Worm (Caenorhabditis elegans) whole organism, late embryonic: Measurements from ENCODE around the gene cka-2.

ENCODE experiments used
- F13H6.1 ChIP-seq: sonication (generic microtip); optimal IDR thresholded peaks from 2 replicates; lab custom pipeline; 2016; ENCODE audit warnings: missing genetic modification characterization, missing compliant biosample characterization
- K02D7.2 ChIP-seq: sonication (generic microtip); optimal IDR thresholded peaks from 2 replicates; lab custom pipeline; 2017; ENCODE audit warnings: mild to moderate bottlenecking, missing genetic modification characterization, missing compliant biosample characterization
- K09A11.1 ChIP-seq: sonication (generic microtip); optimal IDR thresholded peaks from 2 replicates; lab custom pipeline; 2017; ENCODE audit warnings: antibody characterized with exemption, mild to moderate bottlenecking, missing genetic modification characterization, missing compliant biosample characterization; ENCODE audit not compliant: insufficient read depth
- Y22D7AL.16 ChIP-seq: sonication (generic microtip); optimal IDR thresholded peaks from 2 replicates; lab custom pipeline; 2016; ENCODE audit warnings: missing genetic modification characterization, missing compliant biosample characterization
- ahr-1 ChIP-seq: sonication (generic microtip); optimal IDR thresholded peaks from 2 replicates; lab custom pipeline; 2016; ENCODE audit warnings: missing genetic modification characterization, missing compliant biosample characterization
- ceh-18 ChIP-seq: sonication (generic microtip); optimal IDR thresholded peaks from 2 replicates; lab custom pipeline; 2016; ENCODE audit warnings: missing genetic modification characterization, missing compliant biosample characterization
- ceh-2 ChIP-seq: sonication (generic microtip); optimal IDR thresholded peaks from 2 replicates; lab custom pipeline; 2016; ENCODE audit warnings: missing genotype, missing genetic modification characterization, missing compliant biosample characterization
- ceh-22 ChIP-seq: sonication (generic microtip); optimal IDR thresholded peaks from 2 replicates; lab custom pipeline; 2017; ENCODE audit warnings: missing biosample characterization, missing genetic modification characterization
- ceh-30 ChIP-seq: fragments of 150-350 bp; optimal IDR thresholded peaks from 2 replicates; lab custom pipeline; 2014; ENCODE audit warnings: missing biosample characterization, missing genetic modification characterization
- ceh-34 ChIP-seq: sonication (generic microtip); optimal IDR thresholded peaks from 2 replicates; lab custom pipeline; 2016; ENCODE audit warnings: mild to moderate bottlenecking, missing genetic modification characterization, missing compliant biosample characterization
- ceh-45 ChIP-seq: fragments of 200-800 bp; sonication (Bioruptor generic); IDR thresholded peaks from 2 replicates; pipeline ENCODE4 v1.3.6; 2022; ENCODE audit warnings: missing genetic modification reagents, missing genetic modification characterization, missing compliant biosample characterization
- ceh-9 ChIP-seq: sonication (generic microtip); optimal IDR thresholded peaks from 2 replicates; lab custom pipeline; 2016; ENCODE audit warnings: mild to moderate bottlenecking, missing genetic modification characterization, inconsistent platforms, missing compliant biosample characterization
- che-1 ChIP-seq: sonication (generic microtip); optimal IDR thresholded peaks from 2 replicates; lab custom pipeline; 2016; ENCODE audit warnings: mild to moderate bottlenecking, missing genetic modification characterization, missing compliant biosample characterization
- dmd-4 ChIP-seq: sonication (generic microtip); optimal IDR thresholded peaks from 2 replicates; lab custom pipeline; 2016; ENCODE audit warnings: borderline replicate concordance, missing genetic modification characterization, missing compliant biosample characterization
- dve-1 ChIP-seq: sonication (generic microtip); optimal IDR thresholded peaks from 2 replicates; lab custom pipeline; 2017; ENCODE audit warnings: antibody characterized with exemption, mild to moderate bottlenecking, missing genetic modification characterization, missing compliant biosample characterization
- elt-2 ChIP-seq: sonication (generic microtip); optimal IDR thresholded peaks from 2 replicates; lab custom pipeline; 2016; ENCODE audit warnings: missing genetic modification reagents, missing genetic modification characterization, missing compliant biosample characterization
- ets-4 ChIP-seq: sonication (generic microtip); optimal IDR thresholded peaks from 2 replicates; lab custom pipeline; 2016; ENCODE audit warnings: missing genetic modification characterization, missing compliant biosample characterization
- fkh-10 ChIP-seq: fragments of 150-350 bp; optimal IDR thresholded peaks from 2 replicates; lab custom pipeline; 2014; ENCODE audit warnings: missing biosample characterization, missing genetic modification reagents, missing genetic modification characterization
- fkh-6 ChIP-seq: sonication (generic microtip); optimal IDR thresholded peaks from 2 replicates; lab custom pipeline; 2016; ENCODE audit warnings: missing genetic modification characterization, missing compliant biosample characterization
- hlh-15 ChIP-seq: sonication (generic microtip); optimal IDR thresholded peaks from 2 replicates; lab custom pipeline; 2016; ENCODE audit warnings: missing genetic modification characterization, missing compliant biosample characterization
- hlh-8 ChIP-seq: sonication (generic microtip); optimal IDR thresholded peaks from 2 replicates; lab custom pipeline; 2016; ENCODE audit warnings: missing genotype, missing genetic modification characterization, missing compliant biosample characterization
- lin-11 ChIP-seq: fragments of 200-800 bp; sonication (Bioruptor generic); optimal IDR thresholded peaks from 2 replicates; lab custom pipeline; 2018; ENCODE audit warnings: mild to moderate bottlenecking, missing genetic modification characterization, missing compliant biosample characterization
- mec-3 ChIP-seq: sonication (generic microtip); optimal IDR thresholded peaks from 2 replicates; lab custom pipeline; 2016; ENCODE audit warnings: borderline replicate concordance, missing genetic modification characterization, missing compliant biosample characterization
- nfya-1 ChIP-seq: sonication (generic microtip); optimal IDR thresholded peaks from 2 replicates; lab custom pipeline; 2017; ENCODE audit warnings: missing genetic modification characterization, mild to moderate bottlenecking, missing compliant biosample characterization, antibody characterized with exemption, moderate library complexity
- nhr-232 ChIP-seq: sonication (generic microtip); optimal IDR thresholded peaks from 2 replicates; lab custom pipeline; 2016; ENCODE audit warnings: missing genetic modification characterization, missing compliant biosample characterization
- npax-4 ChIP-seq: sonication (generic microtip); optimal IDR thresholded peaks from 2 replicates; lab custom pipeline; 2016; ENCODE audit warnings: missing genetic modification characterization, missing compliant biosample characterization
- odd-2 ChIP-seq: sonication (generic microtip); optimal IDR thresholded peaks from 2 replicates; lab custom pipeline; 2017; ENCODE audit warnings: antibody characterized with exemption, mild to moderate bottlenecking, missing genetic modification characterization, missing compliant biosample characterization
- pag-3 ChIP-seq: sonication (generic microtip); optimal IDR thresholded peaks from 2 replicates; lab custom pipeline; 2016; ENCODE audit warnings: missing compliant biosample characterization, missing genetic modification characterization, borderline replicate concordance
- pax-1 ChIP-seq: fragments of 150-350 bp; optimal IDR thresholded peaks from 2 replicates; lab custom pipeline; 2014; ENCODE audit warnings: missing biosample characterization, missing genetic modification characterization
- pha-2 ChIP-seq: sonication (generic microtip); optimal IDR thresholded peaks from 2 replicates; lab custom pipeline; 2017; ENCODE audit warnings: mild to moderate bottlenecking, missing genetic modification characterization, missing compliant biosample characterization
- pha-4 ChIP-seq: fragments of 150-350 bp; optimal IDR thresholded peaks from 2 replicates; lab custom pipeline; 2018; ENCODE audit warnings: missing biosample characterization, missing genetic modification reagents, missing genetic modification characterization
- pros-1 ChIP-seq: fragments of 150-350 bp; optimal IDR thresholded peaks from 2 replicates; lab custom pipeline; 2014; ENCODE audit warnings: missing biosample characterization, missing genetic modification reagents, missing genetic modification characterization
- ref-2 ChIP-seq: sonication (generic microtip); optimal IDR thresholded peaks from 2 replicates; lab custom pipeline; 2016; ENCODE audit warnings: missing genetic modification characterization, missing compliant biosample characterization
- rnt-1 ChIP-seq: sonication (generic microtip); optimal IDR thresholded peaks from 2 replicates; lab custom pipeline; 2016; ENCODE audit warnings: missing genetic modification characterization, missing compliant biosample characterization
- sox-2 ChIP-seq: fragments of 200-800 bp; sonication (Bioruptor generic); IDR thresholded peaks from 2 replicates; pipeline ENCODE4 v1.3.6; 2022; ENCODE audit warnings: missing genetic modification reagents, missing genetic modification characterization, missing compliant biosample characterization
- syd-9 ChIP-seq: sonication (generic microtip); optimal IDR thresholded peaks from 2 replicates; lab custom pipeline; 2016; ENCODE audit warnings: mild to moderate bottlenecking, missing genetic modification characterization, moderate library complexity, missing compliant biosample characterization
- tbx-2 ChIP-seq: sonication (generic microtip); optimal IDR thresholded peaks from 2 replicates; lab custom pipeline; 2016; ENCODE audit warnings: missing genetic modification characterization, missing compliant biosample characterization
- tbx-7 ChIP-seq: sonication (generic microtip); optimal IDR thresholded peaks from 2 replicates; lab custom pipeline; 2016; ENCODE audit warnings: missing genotype, missing genetic modification characterization, missing compliant biosample characterization
- ttx-3 ChIP-seq: sonication (generic microtip); optimal IDR thresholded peaks from 2 replicates; lab custom pipeline; 2016; ENCODE audit warnings: missing genetic modification reagents, missing genetic modification characterization, missing compliant biosample characterization
- unc-42 ChIP-seq: sonication (generic microtip); optimal IDR thresholded peaks from 2 replicates; lab custom pipeline; 2016; ENCODE audit warnings: missing genotype, missing genetic modification characterization, missing compliant biosample characterization

cka-2 gene

DNA sequence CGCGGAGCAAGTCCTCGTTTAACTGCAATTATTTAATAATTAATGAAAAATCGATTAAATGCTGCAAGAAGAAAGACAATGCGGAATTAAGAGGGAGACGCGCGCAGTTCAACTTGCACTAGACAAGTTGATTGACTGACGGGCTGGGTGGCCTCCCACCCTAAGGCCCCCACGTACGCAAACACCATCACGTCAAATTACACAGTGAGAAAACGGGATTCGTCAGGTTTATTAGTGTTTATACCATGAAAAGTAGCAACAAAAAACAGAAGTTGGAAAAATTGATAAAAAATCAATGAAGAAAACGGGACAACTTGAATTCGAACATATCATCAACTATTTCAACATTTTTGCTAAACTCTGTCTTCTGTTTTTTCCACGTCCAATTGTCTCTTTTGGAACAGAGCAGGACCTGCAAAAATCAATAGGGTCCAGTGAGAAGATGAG is 21.7 kb downstream of the cka-2 start (continued):
- TF ChIP-seq K02D7.2 (tag; lab: Kevin White, UChicago) (no peak), odd-2 (tag; lab: Kevin White, UChicago) (no peak), pag-3 (tag; lab: Kevin White, UChicago) (no peak), hlh-15 (tag; lab: Kevin White, UChicago) (no peak), ttx-3 (tag; lab: Kevin White, UChicago) (peak; percentile 24), npax-4 (tag; lab: Kevin White, UChicago) (no peak), ceh-34 (tag; lab: Kevin White, UChicago) (peak; percentile 26), ahr-1 (tag; lab: Kevin White, UChicago) (no peak), elt-2 (tag; lab: Kevin White, UChicago) (no peak), ceh-18 (tag; lab: Kevin White, UChicago) (no peak), lin-11 (tag; lab: Kevin White, UChicago) (no peak), ets-4 (no peak), pros-1 (tag; lab: Kevin White, UChicago) (no peak), pha-2 (tag; lab: Kevin White, UChicago) (no peak), ceh-9 (tag; lab: Kevin White, UChicago) (no peak), nfya-1 (tag; lab: Kevin White, UChicago) (peak; percentile 13), dve-1 (tag; lab: Kevin White, UChicago) (no peak), F13H6.1 (no peak), Y22D7AL.16 (tag; lab: Kevin White, UChicago) (no peak), pax-1 (no peak), dmd-4 (no peak), ref-2 (tag; lab: Kevin White, UChicago) (peak; percentile 32), sox-2 (GFP tag; lab: Robert Waterston, UW) (no peak), tbx-7 (tag; lab: Kevin White, UChicago) (no peak), ceh-2 (tag; lab: Kevin White, UChicago) (no peak), che-1 (no peak), syd-9 (tag; lab: Kevin White, UChicago) (no peak), nhr-232 (tag; lab: Kevin White, UChicago) (no peak), ceh-30 (tag; lab: Kevin White, UChicago) (no peak), hlh-8 (tag; lab: Kevin White, UChicago) (no peak), ceh-45 (GFP tag; lab: Robert Waterston, UW) (no peak), unc-42 (tag; lab: Kevin White, UChicago) (peak; percentile 18), fkh-6 (tag; lab: Kevin White, UChicago) (no peak)

- TF ChIP-seq ceh-30 (tag; lab: Kevin White, UChicago) (no peak), sox-2 (GFP tag; lab: Robert Waterston, UW) (no peak), odd-2 (tag; lab: Kevin White, UChicago) (no peak), dve-1 (tag; lab: Kevin White, UChicago) (no peak), ref-2 (tag; lab: Kevin White, UChicago) (no peak), Y22D7AL.16 (tag; lab: Kevin White, UChicago) (no peak), F13H6.1 (no peak), K02D7.2 (tag; lab: Kevin White, UChicago) (no peak), ceh-22 (tag; lab: Kevin White, UChicago) (no peak), mec-3 (no peak), unc-42 (tag; lab: Kevin White, UChicago) (no peak), tbx-2 (tag; lab: Kevin White, UChicago) (no peak), pha-4 (no peak), K09A11.1 (tag; lab: Kevin White, UChicago) (no peak)
- TF ChIP-seq, all 69 proteins: peak for 0
These were observed 25.7 kb downstream of the cka-2 start, which contains the start of gene C52B9.8 for ce11 chrX:4311668-4312067. C52B9.8 (minus strand) TSS chrX:4311768.

DNA sequence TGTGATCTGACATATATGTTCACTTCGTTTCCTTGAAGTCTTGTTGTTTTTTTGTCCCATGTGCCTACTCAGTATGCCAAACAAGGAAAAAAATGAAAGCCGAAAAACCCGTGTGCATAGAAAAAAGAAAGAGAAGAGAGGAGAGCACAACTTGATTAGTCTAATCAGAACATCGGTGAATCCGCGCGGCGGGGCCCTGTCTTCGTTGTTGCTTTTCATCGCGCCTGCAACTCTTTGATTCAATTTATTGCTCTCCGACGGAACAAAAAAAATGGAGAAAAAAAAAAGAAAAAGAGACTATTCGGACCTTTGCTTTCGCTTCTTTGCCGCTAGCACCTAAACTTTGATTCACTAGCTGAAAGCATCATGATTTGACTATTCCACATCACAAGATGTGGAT is 29.0 kb downstream of the cka-2 start:
- peak; percentile 95 for TF ChIP-seq unc-42 (tag; lab: Kevin White, UChicago)
- peak; percentile 24 for TF ChIP-seq fkh-10
- TF ChIP-seq rnt-1 (tag; lab: Kevin White, UChicago), result no peak
